Fruit fly (Drosophila melanogaster): ENCODE measurements around the gene CG32269.

The CG32269 gene

DNA sequence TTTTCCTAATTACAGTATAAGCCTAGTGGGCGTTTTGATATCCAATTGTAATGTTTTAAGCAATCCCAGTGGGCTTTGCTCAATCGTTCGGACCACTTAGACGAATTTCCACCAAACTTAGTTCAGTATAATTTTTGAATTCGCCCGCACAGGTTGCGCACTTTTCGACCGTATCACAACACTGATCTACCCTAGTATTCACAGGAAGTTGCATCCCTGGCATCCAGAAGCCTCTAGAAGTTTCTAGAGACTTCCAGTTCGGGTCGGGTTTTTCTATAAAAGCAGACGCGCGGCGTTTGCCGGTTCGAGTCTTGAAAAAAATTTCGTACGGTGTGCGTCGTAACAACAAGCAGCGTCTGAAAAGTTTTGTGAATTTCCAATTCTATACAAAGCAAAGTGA is 15.9 kb downstream of the CG32269 start, which contains the start of gene Hsp83 (continued):
- TF ChIP-seq Hr78 (GFP tag; optimal IDR thresholded peaks at IDR 0.05) (no peak), Eip74EF (GFP tag; optimal IDR thresholded peaks at IDR 0.05) (peak in 1 of 2 experiments; percentile 88), CG11456 (GFP tag; IDR thresholded peaks at IDR 0.05) (peak; percentile 96), Ets97D (GFP tag; optimal IDR thresholded peaks at IDR 0.05) (peak; percentile 100), NFAT (GFP tag; IDR thresholded peaks at IDR 0.05) (peak; percentile 96), Nf-YB (GFP tag; optimal IDR thresholded peaks at IDR 0.05) (peak; percentile 81), Atf6 (GFP tag; IDR thresholded peaks at IDR 0.05) (peak; percentile 95), caup (GFP tag; optimal IDR thresholded peaks at IDR 0.05; ENCODE audit: severe bottlenecking) (peak; percentile 100), Hey (tag; optimal IDR thresholded peaks at IDR 0.05) (peak; percentile 96), pzg (GFP tag; optimal IDR thresholded peaks at IDR 0.05) (peak; percentile 76), CG10979 (tag; optimal IDR thresholded peaks at IDR 0.05) (peak; percentile 89), sd (tag; optimal IDR thresholded peaks at IDR 0.05) (no peak), CG17612 (GFP tag; IDR thresholded peaks at IDR 0.05) (peak; percentile 85), CG32532 (GFP tag; IDR thresholded peaks at IDR 0.05) (peak; percentile 95), Myb (GFP tag; optimal IDR thresholded peaks at IDR 0.05) (no peak), CG4707 (GFP tag; optimal IDR thresholded peaks at IDR 0.05) (peak; percentile 98), trem (tag; optimal IDR thresholded peaks at IDR 0.05) (peak; percentile 83), HHEX (GFP tag; optimal IDR thresholded peaks at IDR 0.05) (peak; percentile 99), kah (GFP tag; optimal IDR thresholded peaks at IDR 0.05) (peak; percentile 97), Rx (GFP tag; IDR thresholded peaks at IDR 0.05) (peak; percentile 91), CG11560 (tag; IDR thresholded peaks at IDR 0.05) (no peak; the same call in 2 of the 3 replicates), dimm (GFP tag; IDR thresholded peaks at IDR 0.05) (peak; percentile 75), Oli (tag; optimal IDR thresholded peaks at IDR 0.05) (peak; percentile 86), Usf (GFP tag; optimal IDR thresholded peaks at IDR 0.05) (peak; percentile 65), CG5180 (GFP tag; optimal IDR thresholded peaks at IDR 0.05) (peak; percentile 92), Sin3A (optimal IDR thresholded peaks at IDR 0.05) (no peak), grn (GFP tag; optimal IDR thresholded peaks at IDR 0.05) (peak; percentile 81), insv (GFP tag; optimal IDR thresholded peaks at IDR 0.05) (peak in 1 of 2 experiments; percentile 89), dmrt11E (tag; optimal IDR thresholded peaks at IDR 0.05) (peak; percentile 81), row (GFP tag; IDR thresholded peaks at IDR 0.05) (peak; percentile 10; the same call in 1 of the 3 replicates), CG12071 (GFP tag; optimal IDR thresholded peaks at IDR 0.05) (peak; percentile 99), CG6765 (GFP tag; optimal IDR thresholded peaks at IDR 0.05) (peak; percentile 100), nom (GFP tag; optimal IDR thresholded peaks at IDR 0.05) (peak; percentile 99), peb (GFP tag; IDR thresholded peaks at IDR 0.05) (0 out of 2 replicates have a peak, but pooled peaks have one; percentile 62), slbo (GFP tag; IDR thresholded peaks at IDR 0.05) (peak; percentile 84), dan (GFP tag; IDR thresholded peaks at IDR 0.05) (no peak), CG9876 (GFP tag; optimal IDR thresholded peaks at IDR 0.05) (peak; percentile 89), chn (GFP tag; optimal IDR thresholded peaks at IDR 0.05) (peak; percentile 79), tgo (GFP tag; IDR thresholded peaks at IDR 0.05) (peak; percentile 85), CG16779 (GFP tag; IDR thresholded peaks at IDR 0.05) (peak; percentile 96), CG7271 (tag; optimal IDR thresholded peaks at IDR 0.05) (peak; percentile 97), eve (GFP tag; optimal IDR thresholded peaks at IDR 0.05) (no peak), bowl (GFP tag; IDR thresholded peaks at IDR 0.05) (peak; percentile 81; the same call in 1 of the 2 replicates), sqz (GFP tag; optimal IDR thresholded peaks at IDR 0.05) (peak; percentile 98), run (tag; optimal IDR thresholded peaks at IDR 0.05) (peak; percentile 91), cad (GFP tag; optimal IDR thresholded peaks at IDR 0.05) (no peak), zen2 (GFP tag; IDR thresholded peaks at IDR 0.05; ENCODE audit: partially characterized antibody) (no peak; the same call in 2 of the 3 replicates), CG7745 (tag; optimal IDR thresholded peaks at IDR 0.05) (peak; percentile 80), Blimp-1 (GFP tag; optimal IDR thresholded peaks at IDR 0.05) (peak; percentile 79), CG13296 (GFP tag; optimal IDR thresholded peaks at IDR 0.05) (peak; percentile 99)
